Worm (Caenorhabditis elegans): Measurements from ENCODE around the gene Y49F6B.20.
"Not testable (repeated sequence)": the region's sequence is repeated elsewhere in the genome, so short reads cannot be mapped to it uniquely, and the experiment has no call there.

Y49F6B.20 gene

ce11 chrII:3481584-3481983, 11.1 kb upstream of the Y49F6B.20 start, which contains the start of gene Y49F6B.8:
Gene Y49F6B.8 (minus strand): TSS chrII:3481684.
- TF ChIP-seq him-1 (tag; optimal IDR thresholded peaks at IDR 0.05) (no peak), W03F9.2 (tag; optimal IDR thresholded peaks at IDR 0.05) (no peak), dao-5 (tag; optimal IDR thresholded peaks at IDR 0.05) (no peak)

ce11 chrII:3477171-3477570, 6.7 kb upstream of the Y49F6B.20 start, which contains the start of gene fbxb-104:
Gene fbxb-104 (minus strand): TSS chrII:3477271.
- TF ChIP-seq dao-5 (tag; optimal IDR thresholded peaks at IDR 0.05) (no peak), him-1 (tag; optimal IDR thresholded peaks at IDR 0.05) (no peak), W03F9.2 (tag; optimal IDR thresholded peaks at IDR 0.05) (no peak)

ce11 chrII:3476536-3476935, 6.1 kb upstream of the Y49F6B.20 start:
- no peak for TF ChIP-seq W03F9.2 (tag; optimal IDR thresholded peaks at IDR 0.05)
- no peak for TF ChIP-seq him-1 (tag; optimal IDR thresholded peaks at IDR 0.05)
- TF ChIP-seq dao-5 (tag; optimal IDR thresholded peaks at IDR 0.05), result no peak

DNA sequence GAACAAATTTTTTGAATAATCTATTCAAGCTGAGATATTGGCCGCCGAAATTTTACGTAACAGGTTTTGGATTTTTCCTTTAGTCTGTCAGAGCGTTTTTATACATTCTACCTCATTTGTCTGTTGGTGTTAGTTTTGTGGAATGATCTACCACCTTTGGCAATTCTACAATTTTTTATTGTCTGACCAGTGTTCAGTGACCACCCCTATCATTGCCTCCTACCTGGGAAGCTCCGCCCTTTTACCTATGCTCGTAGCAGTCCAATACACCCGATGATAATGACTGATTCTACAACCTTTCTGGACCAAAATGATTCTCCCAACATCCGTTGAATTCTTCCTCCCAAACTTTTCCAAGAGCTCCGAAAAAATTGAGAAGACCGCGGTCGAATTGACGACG, 3.3 kb upstream of the Y49F6B.20 start, which contains the start of gene sdz-32:
TSS of gene sdz-32 (plus strand) at position 301 of the 400 bp plus-strand sequence.
- TF ChIP-seq W03F9.2 (tag; optimal IDR thresholded peaks at IDR 0.05) (no peak), dao-5 (tag; optimal IDR thresholded peaks at IDR 0.05) (no peak), him-1 (tag; optimal IDR thresholded peaks at IDR 0.05) (no peak)

DNA sequence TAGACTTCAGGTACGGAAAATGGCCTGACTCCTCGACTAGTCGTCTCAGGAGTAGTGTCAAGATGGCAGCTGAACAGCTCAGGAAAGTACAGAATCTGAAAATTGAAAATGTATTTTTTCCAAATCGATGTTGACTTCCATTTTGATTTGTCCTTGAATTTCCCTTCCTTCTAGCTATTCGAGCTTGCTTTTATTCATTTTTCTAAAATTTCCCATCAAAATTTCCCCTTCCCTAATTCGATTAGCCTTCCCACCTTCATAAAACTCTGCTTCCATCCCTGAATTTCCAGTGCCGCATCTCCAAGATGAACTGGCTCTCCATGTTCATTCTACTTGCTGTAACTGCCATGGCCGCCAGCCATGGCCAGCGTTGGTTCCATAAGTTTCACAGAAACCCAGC, 2.4 kb upstream of the Y49F6B.20 start, which contains the start of gene Y49F6B.6:
TSS of gene Y49F6B.6 (plus strand) at position 301 of the 400 bp plus-strand sequence.
- TF ChIP-seq dao-5 (tag; optimal IDR thresholded peaks at IDR 0.05), result no peak
- TF ChIP-seq W03F9.2 (tag; optimal IDR thresholded peaks at IDR 0.05), result no peak
- TF ChIP-seq him-1 (tag; optimal IDR thresholded peaks at IDR 0.05), result no peak

ce11 chrII:3472316-3472715, 1.9 kb upstream of the Y49F6B.20 start, which contains the start of gene Y49F6B.12:
Gene Y49F6B.12 (minus strand): TSS chrII:3472416.
- TF ChIP-seq dao-5 (tag; optimal IDR thresholded peaks at IDR 0.05), result no peak
- no peak for TF ChIP-seq him-1 (tag; optimal IDR thresholded peaks at IDR 0.05)
- TF ChIP-seq W03F9.2 (tag; optimal IDR thresholded peaks at IDR 0.05), result no peak

- TF ChIP-seq W03F9.2 (tag; optimal IDR thresholded peaks at IDR 0.05), result no peak
- no peak for TF ChIP-seq dao-5 (tag; optimal IDR thresholded peaks at IDR 0.05)
- no peak for TF ChIP-seq him-1 (tag; optimal IDR thresholded peaks at IDR 0.05)
These were observed 1.2 kb upstream of the Y49F6B.20 start, which contains the start of gene Y49F6B.13 for ce11 chrII:3471603-3472002. Gene Y49F6B.13 (minus strand): TSS chrII:3471703.

DNA sequence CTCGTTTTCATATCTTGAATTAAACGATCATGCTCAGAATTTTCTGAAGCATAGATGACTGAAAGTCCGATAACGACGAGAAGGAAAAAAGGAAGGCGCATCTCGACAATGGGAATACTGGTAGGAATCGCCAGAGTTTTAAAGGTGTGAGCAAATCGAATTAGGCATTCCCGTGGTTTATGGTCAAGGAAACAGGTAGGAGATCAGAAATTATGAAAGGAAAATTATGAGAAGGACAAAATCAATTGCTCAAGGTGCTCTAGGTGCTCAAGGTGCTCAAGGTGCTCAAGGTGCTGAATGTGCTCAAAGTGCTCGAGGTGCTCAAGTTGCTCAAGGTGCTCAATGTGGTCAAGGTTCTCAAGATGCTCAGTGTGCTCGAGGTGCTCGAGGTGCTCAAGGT, 5.9 kb downstream of the Y49F6B.20 start, which contains the start of gene C16C8.10:
TSS of gene C16C8.10 (minus strand) at position 101 of the 400 bp plus-strand sequence.
- not testable (repeated sequence) for TF ChIP-seq W03F9.2, him-1, dao-5 (tag; optimal IDR thresholded peaks at IDR 0.05)

DNA sequence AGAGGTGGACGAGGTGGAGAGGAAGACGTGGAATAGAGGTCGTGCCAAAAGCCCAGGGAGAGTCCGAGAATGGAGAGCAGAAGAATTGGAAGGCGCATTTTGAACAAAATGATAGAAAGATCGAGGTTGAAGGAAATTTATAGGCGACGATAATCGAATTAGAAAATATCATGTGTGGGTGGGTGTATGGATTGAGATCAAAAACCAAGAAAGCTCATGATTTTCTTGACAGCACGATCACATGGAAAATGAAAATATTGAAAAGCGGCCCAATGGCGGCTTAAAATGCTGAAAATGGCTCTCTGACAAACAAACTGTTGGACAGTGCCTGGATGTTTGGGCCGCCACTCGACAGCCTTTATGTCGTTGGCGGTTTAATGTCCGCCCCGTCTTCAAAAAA, 7.4 kb downstream of the Y49F6B.20 start, which contains the start of gene C16C8.9:
TSS of gene C16C8.9 (minus strand) at position 101 of the 400 bp plus-strand sequence.
- TF ChIP-seq dao-5 (tag; optimal IDR thresholded peaks at IDR 0.05), result no peak
- no peak for TF ChIP-seq W03F9.2 (tag; optimal IDR thresholded peaks at IDR 0.05)
- no peak for TF ChIP-seq him-1 (tag; optimal IDR thresholded peaks at IDR 0.05)

DNA sequence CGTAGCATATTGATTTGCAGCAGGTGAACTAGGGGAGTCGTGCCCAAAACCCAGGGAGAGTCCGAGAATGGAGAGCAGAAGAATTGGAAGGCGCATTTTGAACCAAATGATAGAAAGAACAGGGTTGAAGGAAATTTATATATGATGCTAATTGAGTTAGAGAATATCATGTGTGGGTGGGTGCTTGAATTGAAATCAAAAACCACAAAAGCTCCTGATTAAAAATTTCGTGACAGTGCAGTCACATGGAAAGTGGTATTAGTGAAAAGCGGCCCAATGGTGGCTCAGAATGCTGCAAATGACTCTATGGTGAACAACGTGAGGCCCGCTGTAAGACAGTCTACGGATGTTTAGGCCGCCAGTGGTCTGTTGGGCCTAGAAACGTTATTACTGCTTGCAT, 8.9 kb downstream of the Y49F6B.20 start, which contains the start of gene C16C8.8:
TSS of gene C16C8.8 (minus strand) at position 101 of the 400 bp plus-strand sequence.
- no peak for TF ChIP-seq him-1 (tag; optimal IDR thresholded peaks at IDR 0.05)
- TF ChIP-seq dao-5 (tag; optimal IDR thresholded peaks at IDR 0.05), result no peak
- no peak for TF ChIP-seq W03F9.2 (tag; optimal IDR thresholded peaks at IDR 0.05)

ce11 chrII:3460048-3460447, 10.4 kb downstream of the Y49F6B.20 start, which contains the start of gene C16C8.7:
Gene C16C8.7 (minus strand): TSS chrII:3460148.
- TF ChIP-seq dao-5 (tag; optimal IDR thresholded peaks at IDR 0.05) (no peak), W03F9.2 (tag; optimal IDR thresholded peaks at IDR 0.05) (no peak), him-1 (tag; optimal IDR thresholded peaks at IDR 0.05) (no peak)

- TF ChIP-seq dao-5 (tag; optimal IDR thresholded peaks at IDR 0.05) (no peak), him-1 (tag; optimal IDR thresholded peaks at IDR 0.05) (no peak), W03F9.2 (tag; optimal IDR thresholded peaks at IDR 0.05) (no peak)
These were observed 11.2 kb downstream of the Y49F6B.20 start for ce11 chrII:3459199-3459598.

- TF ChIP-seq dao-5 (tag; optimal IDR thresholded peaks at IDR 0.05) (no peak), W03F9.2 (tag; optimal IDR thresholded peaks at IDR 0.05) (no peak), him-1 (tag; optimal IDR thresholded peaks at IDR 0.05) (no peak)
These were observed 12.2 kb downstream of the Y49F6B.20 start, which contains the start of the genes C16C8.26 and C16C8.19 for ce11 chrII:3458209-3458608. Gene C16C8.26 (minus strand): TSS chrII:3458309. Gene C16C8.19 (plus strand): TSS chrII:3458487.

ce11 chrII:3453521-3453920, 16.9 kb downstream of the Y49F6B.20 start, which contains the start of gene C16C8.11:
Gene C16C8.11 (plus strand): TSS chrII:3453708.
- no peak for TF ChIP-seq W03F9.2 (tag; optimal IDR thresholded peaks at IDR 0.05)
- TF ChIP-seq dao-5 (tag; optimal IDR thresholded peaks at IDR 0.05), result no peak
- no peak for TF ChIP-seq him-1 (tag; optimal IDR thresholded peaks at IDR 0.05)
